Fruit fly (Drosophila melanogaster) whole organism, embryonic: ENCODE measurements around the gene CG32137.

ENCODE experiments used
- Antp ChIP-seq: fragments of 200-800 bp; sonication (Bioruptor generic); optimal IDR thresholded peaks from 3 replicates; lab custom pipeline; 2016; ENCODE audit warnings: missing biosample characterization, missing genetic modification characterization
- Awh ChIP-seq: fragments of 200-800 bp; sonication (Bioruptor generic); IDR thresholded peaks from 2 replicates; pipeline ENCODE4, ENCODE4 v1.3.6; 2022; ENCODE audit warnings: missing biosample characterization, missing genetic modification characterization
- CG12659 ChIP-seq: fragments of 200-800 bp; sonication (Bioruptor generic); optimal IDR thresholded peaks from 3 replicates; lab custom pipeline; 2017; ENCODE audit warnings: mild to moderate bottlenecking, missing biosample characterization, missing genetic modification reagents, missing genetic modification characterization
- CG13775 ChIP-seq: fragments of 200-800 bp; sonication (Bioruptor generic); optimal IDR thresholded peaks from 3 replicates; lab custom pipeline; 2017; ENCODE audit warnings: missing biosample characterization, mild to moderate bottlenecking, missing genetic modification characterization
- CG14710 ChIP-seq: fragments of 200-800 bp; sonication (Bioruptor generic); optimal IDR thresholded peaks from 3 replicates; lab custom pipeline; 2019; ENCODE audit warnings: missing biosample characterization, mild to moderate bottlenecking, missing genetic modification characterization, moderate library complexity
- CG15514 ChIP-seq: fragments of 200-800 bp; sonication (Bioruptor generic); optimal IDR thresholded peaks from 3 replicates; lab custom pipeline; 2017; ENCODE audit warnings: missing biosample characterization, missing genetic modification characterization, mild to moderate bottlenecking, moderate library complexity, missing genetic modification reagents
- CG1647 ChIP-seq: fragments of 200-800 bp; sonication (Bioruptor generic); optimal IDR thresholded peaks from 3 replicates; lab custom pipeline; 2016; ENCODE audit warnings: missing biosample characterization, missing genetic modification characterization
- CG18011 ChIP-seq: fragments of 200-800 bp; sonication (Bioruptor generic); optimal IDR thresholded peaks from 2 replicates; lab custom pipeline; 2017; ENCODE audit warnings: missing biosample characterization, missing genetic modification characterization, mild to moderate bottlenecking, moderate library complexity, missing genotype
- CG30020 ChIP-seq: fragments of 200-800 bp; optimal IDR thresholded peaks from 2 replicates; lab custom pipeline; 2019; ENCODE audit warnings: missing biosample characterization, mild to moderate bottlenecking, missing genetic modification characterization, moderate library complexity
- CG31388 ChIP-seq: fragments of 200-800 bp; sonication (Bioruptor generic); optimal IDR thresholded peaks from 2 replicates; lab custom pipeline; 2016; ENCODE audit warnings: missing biosample characterization, missing genetic modification characterization
- CG32532 ChIP-seq: fragments of 200-800 bp; sonication (Bioruptor generic); IDR thresholded peaks from 2 replicates; pipeline ENCODE4 v1.3.6; 2022; ENCODE audit warnings: missing biosample characterization, missing genetic modification characterization
- CG32767 ChIP-seq: fragments of 200-800 bp; sonication (Bioruptor generic); IDR thresholded peaks from 2 replicates; pipeline ENCODE4 v1.3.6; 2022; ENCODE audit warnings: missing biosample characterization, missing genetic modification characterization
- CG33557 ChIP-seq: fragments of 200-800 bp; sonication (Bioruptor generic); optimal IDR thresholded peaks from 2 replicates; lab custom pipeline; 2019; ENCODE audit warnings: missing biosample characterization, mild to moderate bottlenecking, missing genetic modification characterization, moderate library complexity
- CG4282 ChIP-seq: fragments of 200-800 bp; sonication (Bioruptor generic); optimal IDR thresholded peaks from 2 replicates; lab custom pipeline; 2016; ENCODE audit warnings: missing biosample characterization, missing genetic modification characterization
- CG6765 ChIP-seq: fragments of 200-800 bp; sonication (Bioruptor generic); optimal IDR thresholded peaks from 3 replicates; lab custom pipeline; 2017; ENCODE audit warnings: missing biosample characterization, mild to moderate bottlenecking, missing genetic modification characterization
- CG7839 ChIP-seq: fragments of 200-800 bp; sonication (Bioruptor generic); optimal IDR thresholded peaks from 3 replicates; lab custom pipeline; 2018; ENCODE audit warnings: missing biosample characterization, mild to moderate bottlenecking, missing genetic modification characterization, moderate library complexity
- CG7963 ChIP-seq: fragments of 200-800 bp; sonication (Bioruptor generic); IDR thresholded peaks from 3 replicates; pipeline ENCODE4 v1.3.6; 2022; ENCODE audit warnings: missing biosample characterization, missing genetic modification characterization; ENCODE audit not compliant: partially characterized antibody
- CG8765 ChIP-seq: fragments of 200-800 bp; sonication (Bioruptor generic); IDR thresholded peaks from 2 replicates; pipeline ENCODE4 v1.3.6; 2022; ENCODE audit warnings: missing biosample characterization, missing genetic modification characterization
- CTCF ChIP-seq: fragments of 200-800 bp; sonication (Bioruptor generic); optimal IDR thresholded peaks from 2 replicates; lab custom pipeline; 2017; ENCODE audit warnings: missing biosample characterization, mild to moderate bottlenecking, missing genetic modification characterization, moderate library complexity
- D19B ChIP-seq: fragments of 200-800 bp; sonication (Bioruptor generic); optimal IDR thresholded peaks from 2 replicates; lab custom pipeline; 2017; ENCODE audit warnings: missing biosample characterization, mild to moderate bottlenecking, missing genetic modification characterization
- Doc2 ChIP-seq: fragments of 200-800 bp; sonication (Bioruptor generic); IDR thresholded peaks from 2 replicates; pipeline ENCODE4 v1.3.6; 2022; ENCODE audit warnings: missing biosample characterization, missing genetic modification characterization
- Doc3 ChIP-seq: fragments of 200-800 bp; sonication (Bioruptor generic); IDR thresholded peaks from 3 replicates; pipeline ENCODE4 v1.3.6; 2022; ENCODE audit warnings: missing biosample characterization, missing genetic modification characterization; ENCODE audit not compliant: partially characterized antibody
- Dref ChIP-seq: fragments of 200-800 bp; sonication (Bioruptor generic); IDR thresholded peaks from 2 replicates; pipeline ENCODE4 v1.3.6; 2022; ENCODE audit warnings: missing biosample characterization, missing genetic modification characterization
- E2f2 ChIP-seq: fragments of 200-800 bp; sonication (Bioruptor generic); IDR thresholded peaks from 2 replicates; pipeline ENCODE4 v1.3.6; 2022; ENCODE audit warnings: missing biosample characterization, missing genetic modification characterization
- Ets65A ChIP-seq: fragments of 200-800 bp; sonication (Bioruptor generic); peaks from one replicate; lab custom pipeline; 2016; ENCODE audit warnings: missing biosample characterization, missing genetic modification characterization
- Hey ChIP-seq: fragments of 200-800 bp; sonication (Bioruptor generic); optimal IDR thresholded peaks from 3 replicates; lab custom pipeline; 2018; ENCODE audit warnings: missing biosample characterization, mild to moderate bottlenecking, missing genetic modification characterization
- Hmr ChIP-seq: fragments of 200-800 bp; sonication (Bioruptor generic); optimal IDR thresholded peaks from 3 replicates; lab custom pipeline; 2017; ENCODE audit warnings: mild to moderate bottlenecking, missing biosample characterization, missing genetic modification reagents, missing genetic modification characterization
- NC2α ChIP-seq: fragments of 200-800 bp; sonication (Bioruptor generic); optimal IDR thresholded peaks from 2 replicates; lab custom pipeline; 2016; ENCODE audit warnings: missing biosample characterization, missing genetic modification characterization
- NC2β ChIP-seq: fragments of 200-800 bp; sonication (Bioruptor generic); optimal IDR thresholded peaks from 2 replicates; lab custom pipeline; 2016; ENCODE audit warnings: missing biosample characterization, missing genetic modification characterization
- Nf-YA ChIP-seq: fragments of 200-800 bp; sonication (Bioruptor generic); IDR thresholded peaks from 2 replicates; pipeline ENCODE4 v1.3.6; 2022; ENCODE audit warnings: missing biosample characterization, missing genetic modification characterization
- Poxn ChIP-seq: fragments of 200-800 bp; sonication (Bioruptor generic); IDR thresholded peaks from 2 replicates; pipeline ENCODE4 v1.3.6; 2022; ENCODE audit warnings: missing biosample characterization, missing genetic modification characterization
- Ravus ChIP-seq: fragments of 200-800 bp; sonication (Bioruptor generic); IDR thresholded peaks from 2 replicates; pipeline ENCODE4 v1.3.6; 2022; ENCODE audit warnings: missing biosample characterization, missing genetic modification characterization
- Stat92E ChIP-seq, 3 experiments: fragments of >200 bp in 2 of 3; fragments of 200-800 bp in 1 of 3; sonication (Bioruptor generic) in 1 of 3; optimal IDR thresholded peaks; 2 replicates each; lab custom pipeline; 2017 to 2019; ENCODE audit warnings: missing biosample characterization in 3 of 3, missing genetic modification characterization in 3 of 3, mild to moderate bottlenecking in 1 of 3, moderate library complexity in 1 of 3
- caup ChIP-seq: fragments of 200-800 bp; sonication (Bioruptor generic); optimal IDR thresholded peaks from 3 replicates; lab custom pipeline; 2017; ENCODE audit warnings: missing biosample characterization, mild to moderate bottlenecking, missing genetic modification characterization, moderate library complexity; ENCODE audit not compliant: severe bottlenecking
- chm ChIP-seq: fragments of 200-800 bp; sonication (Bioruptor generic); IDR thresholded peaks from 2 replicates; pipeline ENCODE4 v1.3.6; 2022; ENCODE audit warnings: missing biosample characterization, missing genetic modification characterization
- chn ChIP-seq: fragments of 200-800 bp; sonication (Bioruptor generic); optimal IDR thresholded peaks from 2 replicates; lab custom pipeline; 2016; ENCODE audit warnings: missing biosample characterization, missing genetic modification characterization
- dan ChIP-seq: fragments of 200-800 bp; sonication (Bioruptor generic); IDR thresholded peaks from 2 replicates; pipeline ENCODE4 v1.3.6; 2022; ENCODE audit warnings: missing biosample characterization, missing genetic modification characterization
- exex ChIP-seq: fragments of 200-800 bp; sonication (Bioruptor generic); optimal IDR thresholded peaks from 4 replicates; lab custom pipeline; 2018; ENCODE audit warnings: missing biosample characterization, mild to moderate bottlenecking, missing genetic modification characterization, moderate library complexity
- fu2 ChIP-seq: fragments of 200-800 bp; sonication (Bioruptor generic); optimal IDR thresholded peaks from 2 replicates; lab custom pipeline; 2016; ENCODE audit warnings: missing biosample characterization, missing genetic modification characterization
- inv ChIP-seq: fragments of 200-800 bp; sonication (Bioruptor generic); IDR thresholded peaks from 2 replicates; pipeline ENCODE4 v1.3.6; 2022; ENCODE audit warnings: missing biosample characterization, missing genetic modification characterization; ENCODE audit not compliant: partially characterized antibody
- pho ChIP-seq: fragments of 200-800 bp; sonication (Bioruptor generic); optimal IDR thresholded peaks from 2 replicates; lab custom pipeline; 2016; ENCODE audit warnings: missing biosample characterization, missing genetic modification characterization
- schlank ChIP-seq: fragments of 200-800 bp; sonication (Bioruptor generic); optimal IDR thresholded peaks from 2 replicates; lab custom pipeline; 2018; ENCODE audit warnings: missing biosample characterization, mild to moderate bottlenecking, missing genetic modification characterization
- sens ChIP-seq: fragments of 200-800 bp; sonication (Bioruptor generic); peaks from one replicate; lab custom pipeline; 2016; ENCODE audit warnings: missing biosample characterization, missing genetic modification characterization
- ssp ChIP-seq: fragments of 200-800 bp; sonication (Bioruptor generic); IDR thresholded peaks from 2 replicates; pipeline ENCODE4 v1.3.6; 2022; ENCODE audit warnings: missing biosample characterization, missing genetic modification characterization
- sug ChIP-seq: fragments of 200-800 bp; optimal IDR thresholded peaks from 2 replicates; lab custom pipeline; 2019; ENCODE audit warnings: missing biosample characterization, mild to moderate bottlenecking, missing genetic modification characterization, moderate library complexity
- tll ChIP-seq, 2 experiments: fragments of 200-800 bp in 1 of 2; fragments of >200 bp in 1 of 2; sonication (Bioruptor generic) in 1 of 2; optimal IDR thresholded peaks; 2 replicates each; lab custom pipeline; 2017 to 2019; ENCODE audit warnings: missing biosample characterization in 2 of 2, missing genetic modification characterization in 2 of 2, mild to moderate bottlenecking in 1 of 2, moderate library complexity in 1 of 2
- unc-4 ChIP-seq: fragments of 200-800 bp; sonication (Bioruptor generic); IDR thresholded peaks from 2 replicates; pipeline ENCODE4 v1.3.6; 2022; ENCODE audit warnings: missing biosample characterization, missing genetic modification characterization; ENCODE audit not compliant: partially characterized antibody
- usp ChIP-seq: fragments of >200 bp; optimal IDR thresholded peaks from 2 replicates; lab custom pipeline; 2017; ENCODE audit warnings: missing biosample characterization, missing genetic modification characterization
- yki ChIP-seq: fragments of >200 bp; optimal IDR thresholded peaks from 3 replicates; lab custom pipeline; 2018
- zf30C ChIP-seq: fragments of 200-800 bp; sonication (Bioruptor generic); optimal IDR thresholded peaks from 3 replicates; lab custom pipeline; 2018; ENCODE audit warnings: missing biosample characterization, mild to moderate bottlenecking, missing genetic modification characterization

Gene CG32137

DNA sequence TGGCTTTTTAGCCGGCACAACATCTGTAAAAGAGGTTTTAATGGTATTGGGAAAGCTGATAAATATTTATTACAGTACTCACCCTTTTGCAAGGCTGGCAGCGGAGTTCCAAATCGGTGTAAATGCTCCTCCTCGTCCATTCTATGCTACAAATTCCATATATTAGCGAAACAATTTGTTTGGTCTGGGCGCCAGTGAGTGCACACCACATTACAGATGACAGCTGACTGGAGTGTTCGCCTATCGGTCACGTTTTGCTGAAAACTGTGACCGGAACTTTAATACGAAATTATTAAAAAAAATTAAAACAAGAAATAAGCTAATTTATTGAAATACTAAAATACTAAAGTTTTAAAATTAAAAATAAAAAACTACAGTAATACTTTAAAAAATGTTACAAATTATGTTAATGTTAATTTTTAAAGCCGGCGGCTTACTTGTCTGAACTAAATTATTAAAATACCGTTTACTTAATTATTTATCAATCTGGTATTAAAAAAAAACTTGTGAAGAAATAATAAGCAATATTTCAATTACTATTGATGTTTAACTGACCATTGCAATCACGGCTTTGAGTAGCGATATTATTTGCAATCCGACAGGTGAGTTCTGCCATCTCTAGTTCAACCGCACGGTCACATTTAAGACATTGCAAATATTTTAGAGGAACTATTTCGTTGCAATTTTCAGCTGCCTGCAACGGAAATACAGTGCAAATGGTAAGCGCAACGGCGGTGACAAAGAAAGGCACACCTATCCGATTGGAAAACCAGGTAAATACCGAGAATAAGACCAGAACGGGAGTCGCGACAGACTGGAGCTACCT, 10.1 kb upstream of the CG32137 start, which contains the start of the genes CG8833 and DCTN1-p150 (continued):
- peak; percentile 89 for TF ChIP-seq Ets65A (GFP tag; lab: Kevin White, UChicago)
- no peak for TF ChIP-seq CG31388
- TF ChIP-seq chm (GFP tag; lab: Robert Waterston, UW): no peak
- TF ChIP-seq Hmr (GFP tag; lab: Kevin White, UChicago): no peak
- TF ChIP-seq E2f2 (GFP tag; lab: Robert Waterston, UW): no peak
- TF ChIP-seq exex (tag; lab: Kevin White, UChicago): no peak
- no peak for TF ChIP-seq Awh
- TF ChIP-seq CG1647 (GFP tag; lab: Kevin White, UChicago): no peak
- TF ChIP-seq Stat92E (GFP tag; optimal IDR thresholded peaks at IDR 0.05; lab: Kevin White, UChicago): no peak
- peak; percentile 32; the same call in 1 of the 3 replicates for TF ChIP-seq Doc3 (GFP tag; lab: Robert Waterston, UW)
- TF ChIP-seq CG15514: no peak
- no peak for TF ChIP-seq caup
- no peak for TF ChIP-seq tll (GFP tag; optimal IDR thresholded peaks at IDR 0.05; lab: Kevin White, UChicago)
- no peak for TF ChIP-seq Poxn (GFP tag; lab: Robert Waterston, UW)
- TF ChIP-seq NC2α (GFP tag; lab: Kevin White, UChicago): no peak
- TF ChIP-seq CG12659: peak; percentile 62
- no peak for TF ChIP-seq CG32767 (GFP tag; lab: Robert Waterston, UW)
- TF ChIP-seq Dref: peak; percentile 35; the same call in 1 of the 2 replicates
- no peak for TF ChIP-seq ssp (GFP tag; lab: Robert Waterston, UW)
- no peak for TF ChIP-seq CG6765
- no peak for TF ChIP-seq NC2β
- peak; percentile 32 for TF ChIP-seq chn
- no peak for TF ChIP-seq CG18011 (GFP tag; lab: Kevin White, UChicago)
- no peak for TF ChIP-seq usp (GFP tag; lab: Kevin White, UChicago)
- peak; percentile 37 for TF ChIP-seq pho
- peak; percentile 66 for TF ChIP-seq CG13775 (GFP tag; lab: Kevin White, UChicago)
- peak; percentile 51 for TF ChIP-seq CG32532 (GFP tag; lab: Robert Waterston, UW)
- TF ChIP-seq CG7963 (GFP tag; lab: Robert Waterston, UW): no peak
- TF ChIP-seq inv (GFP tag; lab: Robert Waterston, UW): no peak; the same call in 1 of the 2 replicates
- TF ChIP-seq zf30C (GFP tag; lab: Kevin White, UChicago): no peak
- peak; percentile 90 for TF ChIP-seq sens (GFP tag; lab: Kevin White, UChicago)
- no peak for TF ChIP-seq sug (tag; lab: Kevin White, UChicago)
- TF ChIP-seq CG4282: no peak
- TF ChIP-seq Antp (GFP tag; lab: Kevin White, UChicago): peak; percentile 39
- peak; percentile 42 for TF ChIP-seq fu2 (GFP tag; lab: Kevin White, UChicago)
- TF ChIP-seq CG33557 (GFP tag; lab: Kevin White, UChicago): no peak
- no peak for TF ChIP-seq Hey (tag; lab: Kevin White, UChicago)
- peak; percentile 12; the same call in 1 of the 2 replicates for TF ChIP-seq CG8765 (GFP tag; lab: Robert Waterston, UW)
- TF ChIP-seq Nf-YA (GFP tag; lab: Robert Waterston, UW): no peak
- TF ChIP-seq D19B (GFP tag; lab: Kevin White, UChicago): no peak
- TF ChIP-seq Doc2 (GFP tag; lab: Robert Waterston, UW): no peak
- no peak for TF ChIP-seq Ravus (GFP tag; lab: Robert Waterston, UW)
- TF ChIP-seq CG7839: no peak
- no peak for TF ChIP-seq schlank (tag; lab: Kevin White, UChicago)
- peak; percentile 43; the same call in 1 of the 2 replicates for TF ChIP-seq unc-4
- no peak for TF ChIP-seq dan
- TF ChIP-seq CG30020: peak; percentile 43
- no peak for TF ChIP-seq CTCF (GFP tag; lab: Kevin White, UChicago)
- TF ChIP-seq yki (lab: Kevin White, UChicago): no peak
- peak; percentile 99 for TF ChIP-seq CG14710 (tag; lab: Kevin White, UChicago)
